Worm (Caenorhabditis elegans): ENCODE measurements around the gene lgc-58.

Gene lgc-58

ce11 chrX:6082660-6083059 is 7.4 kb downstream of the lgc-58 start, which contains the start of gene C45B2.3:
C45B2.3 (plus strand) TSS chrX:6082960.
- TF ChIP-seq cog-1 (tag; optimal IDR thresholded peaks at IDR 0.05) (no peak), flt-1 (GFP tag; IDR thresholded peaks at IDR 0.05) (no peak), T22C8.4 (GFP tag; IDR thresholded peaks at IDR 0.05) (no peak), tab-1 (GFP tag; IDR thresholded peaks at IDR 0.05) (no peak), med-1 (GFP tag; optimal IDR thresholded peaks at IDR 0.05; ENCODE audit: insufficient read depth) (no peak), ztf-23 (GFP tag; IDR thresholded peaks at IDR 0.05) (no peak), klf-2 (GFP tag; conservative IDR thresholded peaks at IDR 0.05) (no peak), ztf-29 (GFP tag; IDR thresholded peaks at IDR 0.05) (no peak), ref-1 (GFP tag; conservative IDR thresholded peaks at IDR 0.05) (no peak)

- TF ChIP-seq klf-2 (GFP tag; conservative IDR thresholded peaks at IDR 0.05) (no peak), ztf-29 (GFP tag; IDR thresholded peaks at IDR 0.05) (no peak), med-1 (GFP tag; optimal IDR thresholded peaks at IDR 0.05; ENCODE audit: insufficient read depth) (no peak), ztf-23 (GFP tag; IDR thresholded peaks at IDR 0.05) (no peak), ref-1 (GFP tag; conservative IDR thresholded peaks at IDR 0.05) (no peak)
Observed at ce11 chrX:6084439-6084838, 9.1 kb downstream of the lgc-58 start, which contains the start of gene C45B2.2. C45B2.2 (plus strand) TSS chrX:6084739.

- TF ChIP-seq ref-1 (GFP tag; conservative IDR thresholded peaks at IDR 0.05) (no peak), med-1 (GFP tag; optimal IDR thresholded peaks at IDR 0.05; ENCODE audit: insufficient read depth) (no peak), klf-2 (GFP tag; conservative IDR thresholded peaks at IDR 0.05) (no peak)
Observed at ce11 chrX:6085824-6086223, 10.5 kb downstream of the lgc-58 start, which contains the start of gene C45B2.1. C45B2.1 (plus strand) TSS chrX:6086124.

- TF ChIP-seq ref-1 (GFP tag; conservative IDR thresholded peaks at IDR 0.05): no peak
- TF ChIP-seq flt-1 (GFP tag; IDR thresholded peaks at IDR 0.05): no peak
- no peak for TF ChIP-seq ztf-29 (GFP tag; IDR thresholded peaks at IDR 0.05)
- TF ChIP-seq T22C8.4 (GFP tag; IDR thresholded peaks at IDR 0.05): no peak
- no peak for TF ChIP-seq cog-1 (tag; optimal IDR thresholded peaks at IDR 0.05)
- no peak for TF ChIP-seq ztf-23 (GFP tag; IDR thresholded peaks at IDR 0.05)
- no peak for TF ChIP-seq tab-1 (GFP tag; IDR thresholded peaks at IDR 0.05)
- TF ChIP-seq klf-2 (GFP tag; conservative IDR thresholded peaks at IDR 0.05): no peak
- no peak for TF ChIP-seq med-1 (GFP tag; optimal IDR thresholded peaks at IDR 0.05; ENCODE audit: insufficient read depth)
Observed at ce11 chrX:6087676-6088075, 12.4 kb downstream of the lgc-58 start, which contains the start of gene C45B2.8. C45B2.8 (plus strand) TSS chrX:6087976.

ce11 chrX:6088718-6089117 is 13.4 kb downstream of the lgc-58 start:
- TF ChIP-seq klf-2 (GFP tag; conservative IDR thresholded peaks at IDR 0.05) (no peak), ztf-29 (GFP tag; IDR thresholded peaks at IDR 0.05) (no peak), T22C8.4 (GFP tag; IDR thresholded peaks at IDR 0.05) (no peak), cog-1 (tag; optimal IDR thresholded peaks at IDR 0.05) (no peak), ref-1 (GFP tag; conservative IDR thresholded peaks at IDR 0.05) (no peak), ztf-23 (GFP tag; IDR thresholded peaks at IDR 0.05) (no peak), flt-1 (GFP tag; IDR thresholded peaks at IDR 0.05) (no peak), tab-1 (GFP tag; IDR thresholded peaks at IDR 0.05) (no peak), med-1 (GFP tag; optimal IDR thresholded peaks at IDR 0.05; ENCODE audit: insufficient read depth) (no peak)

ce11 chrX:6090779-6091178 is 15.5 kb downstream of the lgc-58 start:
- TF ChIP-seq tab-1 (GFP tag; IDR thresholded peaks at IDR 0.05) (no peak), T22C8.4 (GFP tag; IDR thresholded peaks at IDR 0.05) (no peak), ref-1 (GFP tag; conservative IDR thresholded peaks at IDR 0.05) (no peak), ztf-23 (GFP tag; IDR thresholded peaks at IDR 0.05) (no peak), cog-1 (tag; optimal IDR thresholded peaks at IDR 0.05) (no peak)

ce11 chrX:6091967-6092366 is 16.7 kb downstream of the lgc-58 start, which contains the start of gene hsp-3:
hsp-3 (minus strand) TSS chrX:6092124.
- no peak for TF ChIP-seq ztf-29 (GFP tag; IDR thresholded peaks at IDR 0.05)
- TF ChIP-seq ztf-23 (GFP tag; IDR thresholded peaks at IDR 0.05): peak; percentile 70; the same call in 1 of the 2 replicates
- 0 out of 2 replicates have a peak, but pooled peaks have one; percentile 14 for TF ChIP-seq tab-1 (GFP tag; IDR thresholded peaks at IDR 0.05)
- TF ChIP-seq med-1 (GFP tag; optimal IDR thresholded peaks at IDR 0.05; ENCODE audit: insufficient read depth): no peak
- TF ChIP-seq ref-1 (GFP tag; conservative IDR thresholded peaks at IDR 0.05): no peak
- TF ChIP-seq cog-1 (tag; optimal IDR thresholded peaks at IDR 0.05): peak; percentile 82
- no peak for TF ChIP-seq klf-2 (GFP tag; conservative IDR thresholded peaks at IDR 0.05)
- peak; percentile 91 for TF ChIP-seq flt-1 (GFP tag; IDR thresholded peaks at IDR 0.05)
- no peak for TF ChIP-seq T22C8.4 (GFP tag; IDR thresholded peaks at IDR 0.05)

- no peak for TF ChIP-seq flt-1 (GFP tag; IDR thresholded peaks at IDR 0.05)
Observed at ce11 chrX:6092533-6092932, 17.2 kb downstream of the lgc-58 start.

ce11 chrX:6093046-6093445 is 17.7 kb downstream of the lgc-58 start, which contains the start of gene C15H9.5:
C15H9.5 (plus strand) TSS chrX:6093300.
- TF ChIP-seq cog-1 (tag; optimal IDR thresholded peaks at IDR 0.05) (no peak), med-1 (GFP tag; optimal IDR thresholded peaks at IDR 0.05; ENCODE audit: insufficient read depth) (no peak), ref-1 (GFP tag; conservative IDR thresholded peaks at IDR 0.05) (no peak), T22C8.4 (GFP tag; IDR thresholded peaks at IDR 0.05) (no peak), ztf-23 (GFP tag; IDR thresholded peaks at IDR 0.05) (no peak), klf-2 (GFP tag; conservative IDR thresholded peaks at IDR 0.05) (no peak), flt-1 (GFP tag; IDR thresholded peaks at IDR 0.05) (no peak), tab-1 (GFP tag; IDR thresholded peaks at IDR 0.05) (no peak), ztf-29 (GFP tag; IDR thresholded peaks at IDR 0.05) (no peak)

- 0 out of 2 replicates have a peak, but pooled peaks have one; percentile 28 for TF ChIP-seq flt-1 (GFP tag; IDR thresholded peaks at IDR 0.05)
- TF ChIP-seq ref-1 (GFP tag; conservative IDR thresholded peaks at IDR 0.05): no peak
- TF ChIP-seq ztf-23 (GFP tag; IDR thresholded peaks at IDR 0.05): peak; percentile 53; the same call in 1 of the 2 replicates
- peak; percentile 64; the same call in 1 of the 2 replicates for TF ChIP-seq tab-1 (GFP tag; IDR thresholded peaks at IDR 0.05)
- TF ChIP-seq med-1 (GFP tag; optimal IDR thresholded peaks at IDR 0.05; ENCODE audit: insufficient read depth): no peak
- TF ChIP-seq ztf-29 (GFP tag; IDR thresholded peaks at IDR 0.05): no peak
- no peak for TF ChIP-seq klf-2 (GFP tag; conservative IDR thresholded peaks at IDR 0.05)
- peak; percentile 40 for TF ChIP-seq cog-1 (tag; optimal IDR thresholded peaks at IDR 0.05)
- no peak for TF ChIP-seq T22C8.4 (GFP tag; IDR thresholded peaks at IDR 0.05)
Observed at ce11 chrX:6097551-6097950, 22.2 kb downstream of the lgc-58 start, which contains the start of gene C15H9.4. C15H9.4 (plus strand) TSS chrX:6097643.
